Worm (Caenorhabditis elegans) whole organism, early embryonic: ENCODE data around the gene C01G6.9.

ENCODE experiments used
- B0310.2 ChIP-seq: sonication (generic microtip); optimal IDR thresholded peaks from 2 replicates; lab custom pipeline; 2016; ENCODE audit warnings: mild to moderate bottlenecking, missing genetic modification characterization, missing compliant biosample characterization
- F13C5.2 ChIP-seq: sonication (generic microtip); optimal IDR thresholded peaks from 2 replicates; lab custom pipeline; 2017; ENCODE audit warnings: mild to moderate bottlenecking, missing genetic modification characterization, inconsistent platforms, missing compliant biosample characterization
- aly-1 ChIP-seq: sonication (generic microtip); optimal IDR thresholded peaks from 2 replicates; lab custom pipeline; 2016; ENCODE audit warnings: missing genetic modification characterization, missing compliant biosample characterization
- ama-1 ChIP-seq: fragments of 150-350 bp; optimal IDR thresholded peaks from 2 replicates; lab custom pipeline; 2014
- ceh-13 ChIP-seq: fragments of 200-800 bp; sonication (Bioruptor generic); optimal IDR thresholded peaks from 2 replicates; lab custom pipeline; 2018; ENCODE audit warnings: mild to moderate bottlenecking, missing genetic modification characterization, missing compliant biosample characterization
- ceh-36 ChIP-seq: sonication (generic microtip); optimal IDR thresholded peaks from 2 replicates; lab custom pipeline; 2016; ENCODE audit warnings: missing genetic modification characterization, inconsistent platforms, missing compliant biosample characterization
- ets-7 ChIP-seq: sonication (generic microtip); optimal IDR thresholded peaks from 2 replicates; lab custom pipeline; 2016; ENCODE audit warnings: missing genotype, missing genetic modification characterization, missing compliant biosample characterization
- flt-1 ChIP-seq: fragments of 200-800 bp; sonication (Bioruptor generic); IDR thresholded peaks from 2 replicates; pipeline ENCODE4 v1.3.6; 2022; ENCODE audit warnings: missing genetic modification characterization, missing compliant biosample characterization
- hmbx-1 ChIP-seq: sonication (generic microtip); optimal IDR thresholded peaks from 2 replicates; lab custom pipeline; 2016; ENCODE audit warnings: mild to moderate bottlenecking, missing genetic modification characterization, missing compliant biosample characterization
- hmg-4 ChIP-seq: fragments of 200-800 bp; sonication (Bioruptor generic); optimal IDR thresholded peaks from 2 replicates; lab custom pipeline; 2018; ENCODE audit warnings: mild to moderate bottlenecking, missing genetic modification characterization, missing compliant biosample characterization
- hnd-1 ChIP-seq: sonication (generic microtip); optimal IDR thresholded peaks from 2 replicates; lab custom pipeline; 2016; ENCODE audit warnings: missing genetic modification characterization, missing compliant biosample characterization
- pes-1 ChIP-seq: fragments of 200-800 bp; sonication (Bioruptor generic); IDR thresholded peaks from 2 replicates; pipeline ENCODE4 v1.3.6; 2022; ENCODE audit warnings: missing genetic modification reagents, missing genetic modification characterization, missing compliant biosample characterization
- scrt-1 ChIP-seq: fragments of 200-800 bp; sonication (Bioruptor generic); IDR thresholded peaks from 2 replicates; pipeline ENCODE4 v1.3.6; 2022; ENCODE audit warnings: missing genetic modification characterization, missing compliant biosample characterization
- sea-1 ChIP-seq: fragments of 200-800 bp; sonication (Bioruptor generic); conservative IDR thresholded peaks from 2 replicates; pipeline ENCODE4 v1.3.6; 2022; ENCODE audit warnings: missing genetic modification characterization, missing compliant biosample characterization
- tbx-11 ChIP-seq: fragments of 200-800 bp; sonication (Bioruptor generic); IDR thresholded peaks from 2 replicates; pipeline ENCODE4 v1.3.6; 2022; ENCODE audit warnings: missing genetic modification characterization, missing compliant biosample characterization
- tbx-37 ChIP-seq: fragments of 200-800 bp; sonication (Bioruptor generic); conservative IDR thresholded peaks from 2 replicates; pipeline ENCODE4 v1.3.6; 2022; ENCODE audit warnings: missing genetic modification reagents, missing genetic modification characterization, missing compliant biosample characterization
- tra-4 ChIP-seq: sonication (generic microtip); optimal IDR thresholded peaks from 2 replicates; lab custom pipeline; 2017; ENCODE audit warnings: missing genetic modification characterization, missing compliant biosample characterization

Gene C01G6.9

DNA sequence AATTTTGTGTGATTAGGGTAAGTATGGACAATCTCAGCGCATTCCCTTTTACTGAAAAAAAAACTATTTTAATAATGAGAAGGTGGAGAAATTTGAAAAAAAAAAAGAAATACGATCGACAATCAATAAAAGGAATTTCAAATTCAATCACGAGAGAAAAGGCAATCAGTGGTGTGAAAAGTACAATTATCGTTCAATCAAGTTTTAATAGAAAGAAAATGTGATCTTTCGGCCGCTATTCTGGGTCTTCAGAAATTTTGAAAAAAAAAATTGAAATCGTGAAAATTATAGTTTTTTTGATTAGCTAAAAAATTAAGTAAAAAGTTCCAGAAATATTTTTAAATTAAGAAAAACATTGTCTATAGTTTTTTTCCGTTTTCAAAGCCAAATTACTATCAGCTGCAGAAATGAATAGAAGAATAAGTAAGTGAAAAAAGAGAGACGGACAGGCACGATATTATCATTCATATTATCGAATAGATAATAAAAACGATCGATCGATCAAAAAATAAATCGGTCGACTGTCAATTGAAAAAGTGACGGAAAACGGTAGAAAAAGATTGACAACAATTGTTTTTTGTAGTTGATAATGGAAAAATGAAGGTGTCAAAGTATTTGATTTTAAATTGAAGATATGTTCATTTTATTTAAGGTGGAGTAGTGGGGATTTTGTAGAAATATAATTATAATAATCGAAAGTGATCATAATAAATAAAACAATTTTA, 15.4 kb downstream of the C01G6.9 start, which contains the start of gene gldi-3:
gldi-3 (minus strand) TSS at position 51 of the 725 bp plus-strand sequence.
- TF ChIP-seq hmbx-1 (tag; lab: Kevin White, UChicago) (no peak), F13C5.2 (tag; lab: Kevin White, UChicago) (no peak), ama-1 (lab: Kevin White, UChicago) (no peak), scrt-1 (GFP tag; lab: Robert Waterston, UW) (no peak), ets-7 (tag; lab: Kevin White, UChicago) (no peak)

DNA sequence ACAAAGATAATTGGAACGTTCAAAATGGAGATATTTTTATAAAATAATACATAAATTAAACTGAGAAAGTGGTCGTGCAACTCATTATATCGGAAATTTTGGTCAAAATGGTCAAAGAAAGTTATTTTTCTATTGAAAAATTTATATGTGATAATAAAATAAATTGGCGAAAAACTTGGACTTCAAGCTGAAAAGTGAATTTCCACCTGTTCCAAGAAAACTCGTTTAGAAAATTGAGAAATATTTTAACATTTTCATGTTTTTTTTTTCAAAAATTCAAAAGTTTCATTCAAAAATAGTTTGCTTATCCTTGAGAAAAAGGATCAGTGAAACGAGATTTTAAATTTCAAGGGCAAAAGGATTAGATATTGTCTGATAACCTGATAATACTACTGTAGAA, 16.6 kb downstream of the C01G6.9 start:
- TF ChIP-seq ama-1 (lab: Kevin White, UChicago) (no peak), pes-1 (no peak), sea-1 (no peak), hmg-4 (GFP tag; lab: Kevin White, UChicago) (no peak), F13C5.2 (tag; lab: Kevin White, UChicago) (no peak), ceh-13 (no peak), tra-4 (no peak), hmbx-1 (tag; lab: Kevin White, UChicago) (no peak), hnd-1 (tag; lab: Kevin White, UChicago) (no peak)

DNA sequence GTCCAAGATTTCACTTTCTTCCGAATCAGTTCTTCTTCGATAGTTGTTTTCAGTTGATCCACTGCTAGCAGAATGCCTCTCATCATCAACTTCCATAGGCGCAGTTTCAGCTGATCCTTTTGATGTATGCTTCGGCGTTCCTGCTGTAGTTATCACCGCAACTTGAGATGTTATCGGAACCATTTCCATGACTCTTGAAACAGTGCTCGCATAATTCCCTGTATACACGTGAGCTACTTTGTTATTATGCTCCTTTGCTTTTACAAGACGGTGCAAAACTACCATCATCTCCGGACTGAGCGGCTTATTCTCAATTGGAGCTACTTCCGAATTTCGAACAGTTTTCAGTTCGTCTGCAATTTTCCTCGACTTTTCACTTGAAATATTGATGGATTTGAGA, 18.5 kb downstream of the C01G6.9 start:
- TF ChIP-seq tbx-11 (GFP tag; lab: Robert Waterston, UW): no peak
- TF ChIP-seq ceh-13: no peak
- TF ChIP-seq pes-1: no peak
- no peak for TF ChIP-seq hnd-1 (tag; lab: Kevin White, UChicago)
- TF ChIP-seq ceh-36 (tag; lab: Kevin White, UChicago): no peak
- no peak for TF ChIP-seq tra-4
- no peak for TF ChIP-seq B0310.2 (tag; lab: Kevin White, UChicago)
- TF ChIP-seq F13C5.2 (tag; lab: Kevin White, UChicago): no peak
- no peak for TF ChIP-seq aly-1 (tag; lab: Kevin White, UChicago)
- TF ChIP-seq ama-1 (lab: Kevin White, UChicago): no peak
- TF ChIP-seq ets-7 (tag; lab: Kevin White, UChicago): no peak

DNA sequence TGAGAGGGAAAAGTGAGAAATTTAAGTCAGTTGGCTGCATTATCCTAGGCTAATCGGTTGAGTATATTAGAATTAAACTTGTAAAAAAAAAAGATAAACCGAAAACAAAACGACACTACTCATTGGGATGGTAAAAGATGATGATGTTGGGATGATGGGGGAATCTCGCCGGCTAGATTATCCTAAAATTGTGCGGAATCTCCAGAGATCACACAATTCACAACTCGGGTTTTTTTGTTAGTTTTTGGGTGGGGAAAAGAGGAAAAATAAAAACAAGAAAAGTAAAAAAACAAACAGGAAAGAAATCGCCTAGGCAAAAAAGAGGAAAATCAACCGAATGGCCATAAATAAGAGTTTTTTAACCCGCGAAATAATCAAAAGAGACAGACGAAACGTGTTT, 20.4 kb downstream of the C01G6.9 start:
- TF ChIP-seq sea-1 (no peak), aly-1 (tag; lab: Kevin White, UChicago) (no peak), ceh-13 (no peak), tbx-37 (GFP tag; lab: Robert Waterston, UW) (no peak), scrt-1 (GFP tag; lab: Robert Waterston, UW) (no peak)

DNA sequence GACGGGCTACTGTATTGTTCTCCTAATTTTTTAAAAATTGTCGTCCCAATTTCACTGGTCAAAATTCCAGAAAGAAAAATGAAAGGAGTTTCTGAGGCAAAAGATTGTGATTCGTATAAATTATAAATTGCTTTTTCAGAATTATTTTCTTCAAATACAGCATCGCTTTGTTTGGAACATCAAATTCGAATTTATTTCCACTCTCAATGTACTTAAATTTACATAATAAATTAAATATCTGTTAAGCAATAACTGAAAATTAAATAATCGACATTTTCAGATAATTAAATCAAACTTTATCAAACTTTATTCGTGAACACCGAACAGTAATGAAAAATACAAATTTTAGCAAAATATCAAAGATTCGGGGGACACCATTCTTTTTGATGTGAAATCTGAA, 20.9 kb downstream of the C01G6.9 start:
- no peak for TF ChIP-seq tbx-37 (GFP tag; lab: Robert Waterston, UW)
- no peak for TF ChIP-seq aly-1 (tag; lab: Kevin White, UChicago)
- TF ChIP-seq B0310.2 (tag; lab: Kevin White, UChicago): no peak
- no peak for TF ChIP-seq F13C5.2 (tag; lab: Kevin White, UChicago)
- TF ChIP-seq scrt-1 (GFP tag; lab: Robert Waterston, UW): no peak
- no peak for TF ChIP-seq tbx-11 (GFP tag; lab: Robert Waterston, UW)
- no peak for TF ChIP-seq pes-1
- no peak for TF ChIP-seq ceh-13
- no peak for TF ChIP-seq hnd-1 (tag; lab: Kevin White, UChicago)
- no peak for TF ChIP-seq flt-1 (GFP tag; lab: Robert Waterston, UW)
- TF ChIP-seq sea-1: no peak
- no peak for TF ChIP-seq ets-7 (tag; lab: Kevin White, UChicago)
- TF ChIP-seq hmg-4 (GFP tag; lab: Kevin White, UChicago): no peak
- TF ChIP-seq ama-1 (lab: Kevin White, UChicago): no peak
- TF ChIP-seq hmbx-1 (tag; lab: Kevin White, UChicago): no peak
- TF ChIP-seq ceh-36 (tag; lab: Kevin White, UChicago): no peak
- TF ChIP-seq tra-4: no peak

DNA sequence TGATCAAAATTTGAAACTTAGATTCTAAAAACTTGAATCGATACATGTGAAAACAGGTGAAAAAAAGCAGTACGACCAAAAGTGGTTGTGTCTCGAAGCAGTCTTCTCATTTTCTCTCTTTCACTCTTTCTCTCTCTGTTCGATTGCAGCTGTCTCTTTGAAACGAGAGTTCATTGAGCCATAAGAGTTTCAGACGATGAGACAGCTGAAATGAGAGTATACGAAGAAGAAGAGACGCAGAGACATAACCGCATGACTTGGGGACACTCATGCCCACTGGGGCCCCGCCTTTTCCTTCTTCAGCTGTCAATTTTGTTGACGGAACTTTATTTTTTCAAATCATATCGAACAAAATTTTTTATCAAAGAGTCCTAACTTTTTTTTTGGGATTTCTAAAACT, 21.6 kb downstream of the C01G6.9 start:
- no peak for TF ChIP-seq ets-7 (tag; lab: Kevin White, UChicago)
- TF ChIP-seq hnd-1 (tag; lab: Kevin White, UChicago): no peak
- no peak for TF ChIP-seq sea-1
- peak; percentile 38 for TF ChIP-seq F13C5.2 (tag; lab: Kevin White, UChicago)
- peak; percentile 12; the same call in 1 of the 2 replicates for TF ChIP-seq flt-1 (GFP tag; lab: Robert Waterston, UW)
- no peak for TF ChIP-seq ama-1 (lab: Kevin White, UChicago)
- no peak for TF ChIP-seq B0310.2 (tag; lab: Kevin White, UChicago)
- TF ChIP-seq tbx-11 (GFP tag; lab: Robert Waterston, UW): no peak
- no peak for TF ChIP-seq pes-1
- no peak for TF ChIP-seq tra-4
- TF ChIP-seq tbx-37 (GFP tag; lab: Robert Waterston, UW): no peak
- TF ChIP-seq hmg-4 (GFP tag; lab: Kevin White, UChicago): peak; percentile 59
- no peak for TF ChIP-seq aly-1 (tag; lab: Kevin White, UChicago)
- no peak for TF ChIP-seq scrt-1 (GFP tag; lab: Robert Waterston, UW)
- no peak for TF ChIP-seq hmbx-1 (tag; lab: Kevin White, UChicago)
- TF ChIP-seq ceh-36 (tag; lab: Kevin White, UChicago): no peak
- TF ChIP-seq ceh-13: no peak

DNA sequence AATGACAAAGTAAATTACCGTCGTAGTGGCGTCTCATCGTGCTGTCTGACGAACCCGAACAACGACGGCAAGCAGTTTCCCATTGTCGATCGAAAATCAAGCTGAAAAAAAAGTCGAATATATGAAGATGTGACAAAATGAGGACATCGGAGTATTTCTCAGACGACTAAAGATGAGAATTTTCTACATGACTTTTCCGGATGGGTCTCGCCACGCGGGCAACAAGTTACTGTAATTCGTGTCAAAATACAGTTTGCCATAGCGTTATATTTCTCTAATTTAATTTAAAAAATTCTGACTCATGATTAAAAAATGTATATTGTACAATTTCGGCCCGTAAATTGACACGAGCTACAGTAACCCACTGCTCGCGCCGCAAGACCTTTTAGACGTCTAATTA, 22.7 kb downstream of the C01G6.9 start, which contains the start of gene C01G6.4:
C01G6.4 (minus strand) TSS at position 101 of the 400 bp plus-strand sequence.
- TF ChIP-seq tra-4: no peak

DNA sequence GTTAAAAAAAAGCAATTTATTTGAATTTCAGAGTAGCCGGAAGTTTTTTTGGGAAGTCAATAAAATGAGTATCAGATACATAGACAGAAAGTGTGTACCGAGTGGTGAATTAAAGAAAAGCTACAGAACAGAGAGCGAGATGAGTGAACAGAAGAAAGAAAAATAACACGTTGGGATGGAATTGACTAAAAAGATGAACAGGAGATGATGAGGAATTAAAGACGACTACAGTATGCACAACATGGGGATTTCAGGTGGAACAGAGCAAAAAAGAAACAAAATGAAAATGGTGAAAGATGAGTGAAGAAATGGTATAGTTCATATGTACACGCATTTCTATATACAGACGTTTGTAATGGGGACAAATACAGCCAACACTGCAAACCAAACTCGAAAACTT, 24.3 kb downstream of the C01G6.9 start:
- no peak for TF ChIP-seq ets-7 (tag; lab: Kevin White, UChicago)
- no peak for TF ChIP-seq B0310.2 (tag; lab: Kevin White, UChicago)
- peak; percentile 17 for TF ChIP-seq ama-1 (lab: Kevin White, UChicago)
